Worm (Caenorhabditis elegans) whole organism, L4 larva: ENCODE measurements around the gene dars-1.

ENCODE experiments used
- T20F7.1 ChIP-seq: fragments of 200-800 bp; sonication (Bioruptor generic); optimal IDR thresholded peaks from 2 replicates; lab custom pipeline; 2018; ENCODE audit warnings: mild to moderate bottlenecking, missing genetic modification characterization, missing compliant biosample characterization
- T26A8.4 ChIP-seq: fragments of 200-800 bp; sonication (Bioruptor generic); IDR thresholded peaks from 2 replicates; pipeline ENCODE4 v1.3.6; 2022; ENCODE audit warnings: missing genetic modification characterization, missing compliant biosample characterization
- Y48G9A.11 ChIP-seq: fragments of 200-800 bp; sonication (Bioruptor generic); IDR thresholded peaks from 2 replicates; pipeline ENCODE4 v1.3.6; 2022; ENCODE audit warnings: missing genetic modification reagents, missing genetic modification characterization, missing compliant biosample characterization
- ZK337.2 ChIP-seq: fragments of 200-800 bp; sonication (Bioruptor generic); IDR thresholded peaks from 2 replicates; pipeline ENCODE4 v1.3.6; 2022; ENCODE audit warnings: missing genetic modification reagents, missing genetic modification characterization, missing compliant biosample characterization
- ZK546.5 ChIP-seq, 2 experiments: sonication (generic microtip); optimal IDR thresholded peaks; 2 replicates each; lab custom pipeline; 2017; ENCODE audit warnings: missing biosample characterization in 2 of 2, missing genetic modification characterization in 2 of 2
- aha-1 ChIP-seq: fragments of 150-350 bp; peaks from one replicate; lab custom pipeline; 2014; ENCODE audit warnings: missing biosample characterization, missing genetic modification characterization
- ama-1 ChIP-seq: fragments of 150-350 bp; optimal IDR thresholded peaks from 2 replicates; lab custom pipeline; 2014; ENCODE audit warnings: inconsistent platforms, mixed read lengths
- arid-1 ChIP-seq: fragments of 200-800 bp; sonication (Bioruptor generic); conservative IDR thresholded peaks from 2 replicates; pipeline ENCODE4 v1.3.6; 2022; ENCODE audit warnings: missing genetic modification reagents, missing genetic modification characterization, missing compliant biosample characterization
- ceh-20 ChIP-seq: fragments of 200-800 bp; sonication (Bioruptor generic); IDR thresholded peaks from 2 replicates; pipeline ENCODE4 v1.3.6; 2022; ENCODE audit warnings: missing genetic modification reagents, missing genetic modification characterization, missing compliant biosample characterization
- cey-2 ChIP-seq: sonication (generic microtip); optimal IDR thresholded peaks from 3 replicates; lab custom pipeline; 2017; ENCODE audit warnings: missing genetic modification characterization, mild to moderate bottlenecking, missing compliant biosample characterization, antibody characterized with exemption, borderline replicate concordance; ENCODE audit not compliant: insufficient read depth
- ctbp-1 ChIP-seq: fragments of 200-800 bp; sonication (Bioruptor generic); IDR thresholded peaks from 2 replicates; pipeline ENCODE4 v1.3.6; 2022; ENCODE audit warnings: missing genetic modification reagents, missing genetic modification characterization, missing compliant biosample characterization
- daf-16 ChIP-seq, 3 experiments: sonication (generic microtip); optimal IDR thresholded peaks; 2 replicates each; lab custom pipeline; 2016 to 2017; ENCODE audit warnings: missing genetic modification characterization in 3 of 3, missing genetic modification reagents in 3 of 3, mild to moderate bottlenecking in 2 of 3, missing compliant biosample characterization in 2 of 3, missing biosample characterization in 1 of 3, moderate library complexity in 1 of 3
- daf-19 ChIP-seq: fragments of 200-800 bp; sonication (Bioruptor generic); conservative IDR thresholded peaks from 2 replicates; pipeline ENCODE4 v1.3.6; 2022; ENCODE audit warnings: missing genetic modification characterization, missing compliant biosample characterization
- daf-8 ChIP-seq: fragments of 200-800 bp; sonication (Bioruptor generic); IDR thresholded peaks from 2 replicates; pipeline ENCODE4 v1.3.6; 2022; ENCODE audit warnings: missing genetic modification characterization, missing compliant biosample characterization
- dmd-6 ChIP-seq: fragments of 200-800 bp; sonication (Bioruptor generic); IDR thresholded peaks from 2 replicates; pipeline ENCODE4 v1.3.6; 2022; ENCODE audit warnings: missing genetic modification reagents, missing genetic modification characterization, missing compliant biosample characterization
- duxl-1 ChIP-seq: sonication (generic microtip); optimal IDR thresholded peaks from 2 replicates; lab custom pipeline; 2016; ENCODE audit warnings: mild to moderate bottlenecking, missing genetic modification characterization, moderate library complexity, missing compliant biosample characterization; ENCODE audit not compliant: poor library complexity
- dve-1 ChIP-seq: sonication (generic microtip); optimal IDR thresholded peaks from 2 replicates; lab custom pipeline; 2017; ENCODE audit warnings: antibody characterized with exemption, mild to moderate bottlenecking, missing genetic modification characterization, missing compliant biosample characterization; ENCODE audit not compliant: insufficient read depth
- fkh-10 ChIP-seq: fragments of 150-350 bp; optimal IDR thresholded peaks from 2 replicates; lab custom pipeline; 2014; ENCODE audit warnings: missing biosample characterization, missing genetic modification reagents, missing genetic modification characterization
- gei-8 ChIP-seq: fragments of 200-800 bp; sonication (Bioruptor generic); optimal IDR thresholded peaks from 2 replicates; lab custom pipeline; 2018; ENCODE audit warnings: mild to moderate bottlenecking, missing genetic modification characterization, missing compliant biosample characterization
- hlh-11 ChIP-seq: fragments of 200-800 bp; sonication (Bioruptor generic); optimal IDR thresholded peaks from 2 replicates; lab custom pipeline; 2018; ENCODE audit warnings: mild to moderate bottlenecking, missing genetic modification characterization, missing compliant biosample characterization
- jun-1 ChIP-seq: fragments of 150-350 bp; optimal IDR thresholded peaks from 2 replicates; lab custom pipeline; 2014; ENCODE audit warnings: missing biosample characterization, missing genetic modification reagents, missing genetic modification characterization
- lsy-2 ChIP-seq, 2 experiments: fragments of 150-350 bp in 1 of 2; sonication (generic microtip) in 1 of 2; optimal IDR thresholded peaks; 2 replicates each; lab custom pipeline; 2014 to 2017; ENCODE audit warnings: missing biosample characterization in 2 of 2, missing genetic modification characterization in 2 of 2
- mep-1 ChIP-seq: fragments of 150-350 bp; sonication (generic microtip); optimal IDR thresholded peaks from 3 replicates; lab custom pipeline; 2014; ENCODE audit warnings: missing biosample characterization, missing genetic modification characterization
- mes-2 ChIP-seq: sonication (generic microtip); optimal IDR thresholded peaks from 2 replicates; lab custom pipeline; 2016; ENCODE audit warnings: missing genotype, mild to moderate bottlenecking, missing genetic modification characterization, missing compliant biosample characterization; ENCODE audit not compliant: poor library complexity, severe bottlenecking
- nhr-11 ChIP-seq: fragments of 150-350 bp; optimal IDR thresholded peaks from 2 replicates; lab custom pipeline; 2014; ENCODE audit warnings: missing biosample characterization, missing genetic modification characterization
- nhr-28 ChIP-seq: fragments of 150-350 bp; optimal IDR thresholded peaks from 2 replicates; lab custom pipeline; 2014; ENCODE audit warnings: missing biosample characterization, missing genetic modification characterization
- nhr-48 ChIP-seq: sonication (generic microtip); optimal IDR thresholded peaks from 2 replicates; lab custom pipeline; 2016; ENCODE audit warnings: mild to moderate bottlenecking, missing genetic modification characterization, missing compliant biosample characterization
- nhr-77 ChIP-seq: fragments of 150-350 bp; optimal IDR thresholded peaks from 2 replicates; lab custom pipeline; 2014; ENCODE audit warnings: missing biosample characterization, missing genetic modification characterization
- pha-4 ChIP-seq, 2 experiments: fragments of 150-350 bp in 1 of 2; fragments of 200-800 bp in 1 of 2; sonication (Bioruptor generic) in 1 of 2; IDR thresholded peaks in 1 of 2; optimal IDR thresholded peaks in 1 of 2; 2 replicates each; pipeline versions ENCODE4 v1.3.6 to Lab custom; 2014 to 2022; ENCODE audit warnings: missing genetic modification characterization in 2 of 2, missing genetic modification reagents in 2 of 2, missing biosample characterization in 1 of 2, missing compliant biosample characterization in 1 of 2
- pqm-1 ChIP-seq: sonication (generic microtip); optimal IDR thresholded peaks from 2 replicates; lab custom pipeline; 2017; ENCODE audit warnings: missing biosample characterization, missing genetic modification characterization
- rbr-2 ChIP-seq: sonication (generic microtip); optimal IDR thresholded peaks from 2 replicates; lab custom pipeline; 2016; ENCODE audit warnings: missing genotype, missing genetic modification characterization, missing compliant biosample characterization
- set-16 ChIP-seq: fragments of 200-800 bp; sonication (Bioruptor generic); IDR thresholded peaks from 2 replicates; pipeline ENCODE4 v1.3.6; 2022; ENCODE audit warnings: missing genetic modification reagents, missing genetic modification characterization, missing compliant biosample characterization
- spr-3 ChIP-seq: fragments of 200-800 bp; sonication (Bioruptor generic); optimal IDR thresholded peaks from 2 replicates; lab custom pipeline; 2018; ENCODE audit warnings: mild to moderate bottlenecking, missing genetic modification characterization, missing compliant biosample characterization
- unc-62 ChIP-seq, 3 experiments: fragments of 150-350 bp in 1 of 3; sonication (generic microtip); optimal IDR thresholded peaks in 2 of 3; peaks in 1 of 3; 1 replicate in 1 of 3; 2 replicates in 2 of 3; lab custom pipeline; 2014 to 2017; ENCODE audit warnings: missing biosample characterization in 3 of 3, missing genetic modification characterization in 3 of 3, missing genetic modification reagents in 3 of 3, missing genotype in 1 of 3

dars-1 gene

DNA sequence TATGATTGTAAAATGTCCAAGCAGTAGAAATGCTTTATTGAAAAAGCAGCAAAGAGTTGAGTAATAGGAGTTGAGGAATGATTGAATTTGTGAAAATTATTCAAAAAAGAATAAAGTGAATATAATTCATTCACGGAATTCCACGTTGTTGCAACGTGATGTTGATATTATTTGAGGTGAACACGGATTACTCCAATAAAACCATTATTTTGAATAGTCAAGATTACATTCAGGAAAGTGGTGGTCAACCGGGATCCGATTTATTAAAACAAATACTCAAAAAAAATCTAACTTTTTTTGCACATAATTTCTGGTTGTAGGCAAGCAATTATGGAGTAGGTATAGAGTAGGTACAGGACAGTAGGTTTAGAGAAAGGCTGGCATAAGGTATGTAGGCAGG is 5.6 kb downstream of the dars-1 start, which contains the start of gene bre-3:
bre-3 (minus strand) TSS at position 101 of the 400 bp plus-strand sequence.
- no peak for TF ChIP-seq Y48G9A.11 (GFP tag; lab: Robert Waterston, UW)
- no peak for TF ChIP-seq ZK337.2
- no peak for TF ChIP-seq fkh-10 (GFP tag; lab: Kevin White, UChicago)
- no peak for TF ChIP-seq daf-8 (GFP tag; lab: Robert Waterston, UW)
- TF ChIP-seq nhr-28 (tag; lab: Kevin White, UChicago): no peak
- no peak for TF ChIP-seq gei-8
- no peak for TF ChIP-seq T26A8.4
- peak; percentile 69 for TF ChIP-seq aha-1 (tag; lab: Kevin White, UChicago)

DNA sequence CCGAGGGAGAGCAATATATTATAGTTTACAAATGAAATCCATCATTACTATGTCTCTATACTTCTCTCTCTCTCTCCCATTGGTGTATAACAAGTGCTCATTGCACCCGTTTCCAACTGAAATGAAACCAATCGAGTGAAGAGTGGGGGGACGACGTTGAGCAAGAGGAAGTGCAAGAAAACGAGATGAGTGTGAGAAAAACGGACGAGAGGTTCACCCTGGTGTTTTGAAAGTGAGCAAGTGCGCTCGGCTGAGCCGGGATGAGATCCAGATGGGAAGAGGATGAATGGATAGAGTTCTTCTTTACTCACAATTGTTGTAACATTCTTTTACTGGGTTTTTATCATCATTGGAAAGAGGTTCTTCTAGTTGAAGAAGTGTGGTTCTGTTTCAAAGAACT is 7.3 kb downstream of the dars-1 start:
- TF ChIP-seq nhr-11 (tag; lab: Kevin White, UChicago): peak; percentile 21
- TF ChIP-seq rbr-2: peak; percentile 18
- peak; percentile 4 for TF ChIP-seq mep-1 (tag; lab: Kevin White, UChicago)
- TF ChIP-seq nhr-48: peak; percentile 3
- no peak for TF ChIP-seq ZK546.5 (tag; optimal IDR thresholded peaks at IDR 0.05; lab: Kevin White, UChicago)
- no peak for TF ChIP-seq spr-3 (GFP tag; lab: Kevin White, UChicago)
- peak in 1 of 2 experiments; percentile 23 for TF ChIP-seq unc-62 (GFP tag; optimal IDR thresholded peaks at IDR 0.05 in 1 of 2; lab: Kevin White, UChicago)
- TF ChIP-seq unc-62 (tag; optimal IDR thresholded peaks at IDR 0.05; lab: Kevin White, UChicago): no peak
- TF ChIP-seq mes-2: peak; percentile 34

DNA sequence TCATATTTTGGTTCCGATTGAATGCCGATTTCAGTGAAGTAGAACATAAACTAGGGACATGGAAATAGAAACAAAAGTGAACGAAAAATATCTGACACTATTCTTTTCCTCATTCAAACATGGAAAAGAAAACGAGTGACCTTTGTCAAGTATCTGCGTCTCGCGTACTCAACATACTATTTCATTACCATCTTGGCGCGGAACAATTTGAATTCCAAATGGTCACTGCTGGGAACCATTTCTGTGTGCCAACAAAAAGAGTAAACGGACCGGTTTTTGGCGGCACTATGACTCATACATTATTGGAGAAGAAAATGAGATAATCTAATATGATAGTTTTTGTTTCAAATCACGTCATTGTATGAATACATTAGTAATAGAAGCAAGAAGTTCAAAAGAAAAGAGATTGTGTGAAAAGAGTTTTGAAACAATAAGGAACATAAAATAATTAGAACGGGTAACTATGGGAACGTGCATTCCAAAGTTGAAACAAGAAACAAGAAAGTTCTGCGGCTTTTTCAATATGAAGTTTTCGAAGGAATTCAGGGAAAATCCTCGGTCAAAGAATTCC is 8.5 kb downstream of the dars-1 start:
- no peak for TF ChIP-seq ama-1 (lab: Kevin White, UChicago)
- TF ChIP-seq lsy-2 (tag; optimal IDR thresholded peaks at IDR 0.05; lab: Kevin White, UChicago): peak in 1 of 2 experiments; percentile 17
- peak; percentile 73 for TF ChIP-seq aha-1 (tag; lab: Kevin White, UChicago)
- TF ChIP-seq jun-1 (tag; lab: Kevin White, UChicago): no peak

DNA sequence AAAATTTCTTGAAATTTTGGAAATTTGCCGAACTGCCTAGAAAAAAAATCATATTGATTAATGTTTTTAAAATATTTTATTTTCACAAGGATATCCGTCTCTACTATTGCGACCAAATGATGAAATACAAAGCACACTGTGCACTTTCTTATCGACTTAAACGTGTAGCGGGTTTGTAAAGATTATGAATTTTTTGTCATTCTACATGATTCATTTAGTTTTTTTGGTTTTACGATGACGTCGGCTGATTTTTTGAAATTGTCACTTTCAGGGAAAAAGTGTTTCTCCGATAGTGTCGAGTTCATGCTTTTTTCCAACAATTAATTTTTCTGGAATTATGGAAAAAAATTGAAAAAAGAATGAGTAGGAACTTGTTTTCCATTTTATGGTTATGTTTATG is 14.5 kb downstream of the dars-1 start:
- no peak for TF ChIP-seq gei-8
- TF ChIP-seq arid-1 (GFP tag; lab: Robert Waterston, UW): no peak
- no peak for TF ChIP-seq fkh-10 (GFP tag; lab: Kevin White, UChicago)
- no peak for TF ChIP-seq ceh-20 (GFP tag; lab: Robert Waterston, UW)
- TF ChIP-seq daf-19 (GFP tag; lab: Robert Waterston, UW): no peak
- peak; percentile 7 for TF ChIP-seq dve-1 (tag; lab: Kevin White, UChicago)
- no peak for TF ChIP-seq aha-1 (tag; lab: Kevin White, UChicago)
- no peak for TF ChIP-seq cey-2 (tag; lab: Kevin White, UChicago)
- TF ChIP-seq dmd-6 (GFP tag; lab: Robert Waterston, UW): peak; percentile 40; the same call in 1 of the 2 replicates

DNA sequence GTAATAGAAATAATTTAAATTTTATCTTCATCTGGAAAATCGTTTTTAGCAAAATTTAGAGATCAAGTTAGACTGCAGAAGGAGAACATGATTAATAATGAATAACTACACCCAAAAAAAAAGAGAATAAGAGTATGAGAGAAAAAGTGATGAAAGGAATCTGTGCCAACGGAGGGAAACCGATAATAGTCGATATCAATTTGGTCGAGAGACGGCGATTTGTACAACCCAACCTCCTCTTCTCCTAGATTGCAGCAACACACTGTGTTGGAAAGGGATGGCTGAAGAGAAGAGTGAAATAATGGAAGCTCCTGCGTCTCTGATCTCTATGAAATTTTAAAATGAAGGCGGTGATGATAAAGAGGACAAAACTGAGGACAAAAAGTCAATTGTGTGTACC is 16.5 kb downstream of the dars-1 start:
- peak; percentile 36 for TF ChIP-seq mes-2
- TF ChIP-seq dve-1 (tag; lab: Kevin White, UChicago): peak; percentile 26
- TF ChIP-seq set-16 (GFP tag; lab: Robert Waterston, UW): no peak
- TF ChIP-seq nhr-28 (tag; lab: Kevin White, UChicago): peak; percentile 74
- peak; percentile 89 for TF ChIP-seq pqm-1 (tag; lab: Kevin White, UChicago)
- TF ChIP-seq unc-62 (GFP tag; optimal IDR thresholded peaks at IDR 0.05 in 1 of 2; lab: Kevin White, UChicago): peak in 1 of 2 experiments; percentile 19
- TF ChIP-seq unc-62 (tag; optimal IDR thresholded peaks at IDR 0.05; lab: Kevin White, UChicago): no peak
- TF ChIP-seq duxl-1 (tag; lab: Kevin White, UChicago): peak; percentile 10
- peak; percentile 40 for TF ChIP-seq nhr-48
- TF ChIP-seq pha-4 (GFP tag; IDR thresholded peaks at IDR 0.05; lab: Robert Waterston, UW): no peak
- TF ChIP-seq pha-4 (tag; optimal IDR thresholded peaks at IDR 0.05; lab: Kevin White, UChicago): no peak
- TF ChIP-seq nhr-77 (tag; lab: Kevin White, UChicago): peak; percentile 35
- peak; percentile 77 for TF ChIP-seq dmd-6 (GFP tag; lab: Robert Waterston, UW)
- no peak for TF ChIP-seq daf-16 (GFP tag; optimal IDR thresholded peaks at IDR 0.05; lab: Kevin White, UChicago)
- TF ChIP-seq daf-16 (tag; optimal IDR thresholded peaks at IDR 0.05; lab: Kevin White, UChicago): peak; percentile 2
- peak; percentile 71 for TF ChIP-seq hlh-11
- no peak for TF ChIP-seq ctbp-1 (GFP tag; lab: Robert Waterston, UW)
- TF ChIP-seq mep-1 (tag; lab: Kevin White, UChicago): peak; percentile 37
- TF ChIP-seq T20F7.1 (GFP tag; lab: Kevin White, UChicago): no peak
